Worm (Caenorhabditis elegans) whole organism, L1 larva: ENCODE measurements around the gene rps-4.
A peak's percentile ranks its signal among the peaks of the same experiment; 100 is the strongest.

Experiments
- C04F5.9 ChIP-seq: sonication (generic microtip); optimal IDR thresholded peaks from 2 replicates; lab custom pipeline; 2016; ENCODE audit warnings: missing genetic modification characterization, missing compliant biosample characterization
- C16A3.4 ChIP-seq: fragments of 150-350 bp; optimal IDR thresholded peaks from 2 replicates; lab custom pipeline; 2014; ENCODE audit warnings: missing biosample characterization, missing genetic modification characterization
- Y116A8C.19 ChIP-seq: sonication (generic microtip); optimal IDR thresholded peaks from 2 replicates; lab custom pipeline; 2016; ENCODE audit warnings: missing compliant biosample characterization, missing genetic modification characterization, borderline replicate concordance
- ceh-8 ChIP-seq: fragments of 200-800 bp; sonication (Bioruptor generic); optimal IDR thresholded peaks from 2 replicates; lab custom pipeline; 2018; ENCODE audit warnings: mild to moderate bottlenecking, missing genetic modification characterization, moderate library complexity, missing compliant biosample characterization
- ceh-82 ChIP-seq, 3 experiments: fragments of 150-350 bp in 1 of 3; sonication (generic microtip) in 2 of 3; optimal IDR thresholded peaks; 2 replicates each; lab custom pipeline; 2014 to 2017; ENCODE audit warnings: missing biosample characterization in 3 of 3, missing genetic modification characterization in 3 of 3
- dpl-1 ChIP-seq, 3 experiments: fragments of 150-350 bp in 2 of 3; sonication (generic microtip) in 1 of 3; optimal IDR thresholded peaks; 2 replicates each; lab custom pipeline; 2014 to 2017; ENCODE audit warnings: missing biosample characterization in 3 of 3, missing genetic modification characterization in 3 of 3, missing genetic modification reagents in 3 of 3
- dsc-1 ChIP-seq: sonication (generic microtip); optimal IDR thresholded peaks from 2 replicates; lab custom pipeline; 2016; ENCODE audit warnings: mild to moderate bottlenecking, missing genetic modification characterization, missing compliant biosample characterization
- efl-1 ChIP-seq, 4 experiments: fragments of 150-350 bp; optimal IDR thresholded peaks in 3 of 4; peaks in 1 of 4; 1 replicate in 1 of 4; 2 replicates in 3 of 4; lab custom pipeline; 2014; ENCODE audit warnings: missing biosample characterization in 2 of 4, missing genetic modification characterization in 2 of 4, missing genetic modification reagents in 2 of 4
- elt-3 ChIP-seq, 6 experiments: fragments of 150-350 bp in 1 of 6; sonication (generic microtip); optimal IDR thresholded peaks; 2 replicates each; lab custom pipeline; 2017 to 2018; ENCODE audit warnings: missing biosample characterization in 6 of 6, missing genetic modification characterization in 6 of 6, inconsistent platforms in 1 of 6
- ets-5 ChIP-seq: fragments of 200-800 bp; sonication (Bioruptor generic); IDR thresholded peaks from 2 replicates; pipeline ENCODE4 v1.3.6; 2022; ENCODE audit warnings: missing genetic modification characterization, missing compliant biosample characterization
- fkh-4 ChIP-seq: sonication (generic microtip); optimal IDR thresholded peaks from 2 replicates; lab custom pipeline; 2016; ENCODE audit warnings: missing compliant biosample characterization, missing genetic modification characterization, borderline replicate concordance
- fkh-8 ChIP-seq: sonication (generic microtip); optimal IDR thresholded peaks from 2 replicates; lab custom pipeline; 2016; ENCODE audit warnings: mild to moderate bottlenecking, missing genetic modification characterization, missing compliant biosample characterization
- hlh-4 ChIP-seq: sonication (generic microtip); optimal IDR thresholded peaks from 2 replicates; lab custom pipeline; 2016; ENCODE audit warnings: mild to moderate bottlenecking, missing genetic modification characterization, missing compliant biosample characterization
- hpl-2 ChIP-seq: fragments of 150-350 bp; optimal IDR thresholded peaks from 2 replicates; lab custom pipeline; 2014; ENCODE audit warnings: missing biosample characterization, missing genetic modification reagents, missing genetic modification characterization
- irx-1 ChIP-seq: sonication (generic microtip); optimal IDR thresholded peaks from 2 replicates; lab custom pipeline; 2016; ENCODE audit warnings: missing genetic modification characterization, missing compliant biosample characterization
- lin-14 ChIP-seq: fragments of 200-800 bp; sonication (Bioruptor generic); optimal IDR thresholded peaks from 2 replicates; lab custom pipeline; 2018; ENCODE audit warnings: mild to moderate bottlenecking, missing genetic modification characterization, moderate library complexity, missing compliant biosample characterization
- lin-35 ChIP-seq, 2 experiments: fragments of 150-350 bp; optimal IDR thresholded peaks; 2 replicates each; lab custom pipeline; 2014; ENCODE audit warnings: missing biosample characterization in 2 of 2, missing genetic modification characterization in 2 of 2, missing genetic modification reagents in 2 of 2
- lin-39 ChIP-seq: fragments of 150-350 bp; optimal IDR thresholded peaks from 2 replicates; lab custom pipeline; 2014; ENCODE audit warnings: missing biosample characterization, missing genetic modification reagents, missing genetic modification characterization
- lsy-2 ChIP-seq, 2 experiments: fragments of 150-350 bp; optimal IDR thresholded peaks; 2 replicates each; lab custom pipeline; 2014; ENCODE audit warnings: missing biosample characterization in 2 of 2, missing genetic modification characterization in 2 of 2
- mep-1 ChIP-seq: fragments of 150-350 bp; optimal IDR thresholded peaks from 2 replicates; lab custom pipeline; 2014; ENCODE audit warnings: missing biosample characterization, missing genetic modification characterization
- nhr-12 ChIP-seq: sonication (generic microtip); optimal IDR thresholded peaks from 2 replicates; lab custom pipeline; 2017; ENCODE audit warnings: missing biosample characterization, missing genetic modification characterization
- nhr-19 ChIP-seq: fragments of 200-800 bp; sonication (Bioruptor generic); conservative IDR thresholded peaks from 2 replicates; pipeline ENCODE4 v1.3.6; 2022; ENCODE audit warnings: missing genetic modification characterization, missing compliant biosample characterization
- nhr-20 ChIP-seq: sonication (generic microtip); optimal IDR thresholded peaks from 2 replicates; lab custom pipeline; 2016; ENCODE audit warnings: mild to moderate bottlenecking, missing genetic modification characterization, missing compliant biosample characterization
- nhr-237 ChIP-seq: fragments of 150-350 bp; optimal IDR thresholded peaks from 2 replicates; lab custom pipeline; 2014; ENCODE audit warnings: missing biosample characterization, missing genetic modification characterization
- nhr-71 ChIP-seq: sonication (generic microtip); optimal IDR thresholded peaks from 2 replicates; lab custom pipeline; 2016; ENCODE audit warnings: mild to moderate bottlenecking, missing genetic modification characterization, moderate library complexity, missing compliant biosample characterization
- nhr-76 ChIP-seq: sonication (generic microtip); optimal IDR thresholded peaks from 2 replicates; lab custom pipeline; 2017; ENCODE audit warnings: missing biosample characterization, missing genetic modification characterization
- nhr-77 ChIP-seq: fragments of 150-350 bp; optimal IDR thresholded peaks from 2 replicates; lab custom pipeline; 2014; ENCODE audit warnings: missing biosample characterization, missing genetic modification characterization
- nhr-90 ChIP-seq: sonication (generic microtip); optimal IDR thresholded peaks from 2 replicates; lab custom pipeline; 2016; ENCODE audit warnings: mild to moderate bottlenecking, missing genetic modification characterization, missing compliant biosample characterization; ENCODE audit not compliant: poor library complexity
- pag-3 ChIP-seq: sonication (generic microtip); optimal IDR thresholded peaks from 2 replicates; lab custom pipeline; 2017; ENCODE audit warnings: missing genetic modification characterization, mild to moderate bottlenecking, missing compliant biosample characterization, antibody characterized with exemption, borderline replicate concordance; ENCODE audit not compliant: insufficient read depth
- rnt-1 ChIP-seq: sonication (generic microtip); optimal IDR thresholded peaks from 2 replicates; lab custom pipeline; 2016; ENCODE audit warnings: mild to moderate bottlenecking, missing genetic modification characterization, moderate library complexity, missing compliant biosample characterization
- snu-23 ChIP-seq: sonication (generic microtip); optimal IDR thresholded peaks from 2 replicates; lab custom pipeline; 2016; ENCODE audit warnings: missing genetic modification characterization, missing compliant biosample characterization
- sptf-1 ChIP-seq: fragments of 150-350 bp; optimal IDR thresholded peaks from 2 replicates; lab custom pipeline; 2014; ENCODE audit warnings: missing biosample characterization, missing genetic modification characterization
- sup-37 ChIP-seq: fragments of 200-800 bp; sonication (Bioruptor generic); optimal IDR thresholded peaks from 2 replicates; lab custom pipeline; 2018; ENCODE audit warnings: mild to moderate bottlenecking, missing genetic modification characterization, missing compliant biosample characterization
- unc-130 ChIP-seq: fragments of 150-350 bp; optimal IDR thresholded peaks from 2 replicates; lab custom pipeline; 2017; ENCODE audit warnings: missing biosample characterization, missing genetic modification characterization, inconsistent platforms
- unc-98 ChIP-seq: fragments of 200-800 bp; sonication (Bioruptor generic); IDR thresholded peaks from 2 replicates; pipeline ENCODE4 v1.3.6; 2022; ENCODE audit warnings: missing genetic modification characterization, missing compliant biosample characterization
- xbp-1 ChIP-seq: sonication (generic microtip); optimal IDR thresholded peaks from 2 replicates; lab custom pipeline; 2016; ENCODE audit warnings: missing genetic modification characterization, missing compliant biosample characterization
- zip-4 ChIP-seq: fragments of 200-800 bp; sonication (Bioruptor generic); optimal IDR thresholded peaks from 2 replicates; lab custom pipeline; 2018; ENCODE audit warnings: mild to moderate bottlenecking, missing genetic modification characterization, moderate library complexity, missing compliant biosample characterization
- ztf-4 ChIP-seq: fragments of 150-350 bp; optimal IDR thresholded peaks from 2 replicates; lab custom pipeline; 2014; ENCODE audit warnings: missing biosample characterization, missing genetic modification characterization

Gene rps-4

DNA sequence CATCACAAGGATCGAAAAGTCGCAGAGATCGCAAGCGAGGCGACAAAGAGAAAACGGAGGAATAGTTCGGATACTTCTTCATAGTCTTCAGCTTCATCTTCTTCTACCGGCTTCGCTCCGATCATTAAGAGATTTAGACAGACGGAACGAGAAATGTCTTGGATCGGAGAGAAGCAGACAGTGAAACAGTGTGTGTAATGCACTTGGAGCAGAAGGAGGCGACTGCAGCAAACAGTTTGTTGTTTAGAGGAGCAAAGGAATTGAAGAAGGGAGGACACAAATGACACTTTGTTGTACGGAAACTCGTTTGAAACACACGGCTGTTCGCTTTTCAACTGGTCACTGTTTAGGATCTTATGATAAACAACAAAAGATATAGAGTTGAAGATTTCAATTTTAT lies 14.9 kb upstream of the rps-4 start (continued):
- no peak for TF ChIP-seq sptf-1 (tag; lab: Kevin White, UChicago)
- TF ChIP-seq dsc-1 (tag; lab: Kevin White, UChicago) = no peak
- TF ChIP-seq sup-37 = no peak
- no peak for TF ChIP-seq C16A3.4 (tag; lab: Kevin White, UChicago)
- TF ChIP-seq rnt-1 (tag; lab: Kevin White, UChicago) = peak; percentile 70
- TF ChIP-seq C04F5.9 = no peak

DNA sequence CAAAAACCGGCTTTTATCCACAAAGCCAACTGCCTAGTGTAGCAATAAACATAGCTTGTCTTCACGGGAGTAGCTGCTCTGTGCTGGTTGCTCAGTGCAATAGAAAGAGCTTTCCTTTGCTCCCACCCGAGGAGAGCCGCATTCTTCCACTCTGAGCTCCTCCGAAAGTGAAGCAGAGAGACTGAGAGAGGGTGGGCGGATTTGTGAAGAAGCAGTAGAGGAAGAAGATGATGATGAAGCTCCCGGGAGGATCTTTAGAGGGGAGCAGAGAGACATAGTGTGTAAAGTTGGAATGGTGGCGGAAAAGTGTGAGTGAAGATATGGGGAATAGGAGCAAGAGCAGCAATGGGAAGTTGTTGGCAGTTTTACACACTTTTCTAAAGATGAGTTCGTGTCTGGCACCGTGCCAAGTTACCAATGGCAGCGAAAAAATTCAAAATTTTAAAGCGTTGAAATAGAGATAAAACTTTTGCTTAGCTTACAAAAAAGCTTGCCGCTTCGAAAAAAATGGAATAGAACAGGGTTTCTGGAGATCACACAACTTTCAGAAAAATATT lies 14.1 kb upstream of the rps-4 start, which contains the start of gene ZC477.4:
Gene ZC477.4, minus strand, starts transcription at position 276 of the 557 bp plus-strand sequence.
- TF ChIP-seq dsc-1 (tag; lab: Kevin White, UChicago) (peak; percentile 59), pag-3 (tag; lab: Kevin White, UChicago) (peak; percentile 90), mep-1 (tag; lab: Kevin White, UChicago) (no peak), nhr-71 (tag; lab: Kevin White, UChicago) (peak; percentile 59), nhr-19 (GFP tag; lab: Robert Waterston, UW) (peak; percentile 26; the same call in 1 of the 2 replicates), dpl-1 (GFP tag; optimal IDR thresholded peaks at IDR 0.05; lab: Kevin White, UChicago) (peak in 1 of 3 experiments; percentile 7), nhr-90 (tag; lab: Kevin White, UChicago) (no peak), nhr-237 (tag; lab: Kevin White, UChicago) (no peak), nhr-77 (peak; percentile 4), lsy-2 (tag; optimal IDR thresholded peaks at IDR 0.05; lab: Kevin White, UChicago) (peak; percentile 16 to 17), Y116A8C.19 (tag; lab: Kevin White, UChicago) (no peak), nhr-20 (tag; lab: Kevin White, UChicago) (peak; percentile 32), rnt-1 (tag; lab: Kevin White, UChicago) (peak; percentile 58), hpl-2 (no peak), ceh-82 (tag; optimal IDR thresholded peaks at IDR 0.05; lab: Kevin White, UChicago) (no peak), ceh-8 (no peak), lin-14 (peak; percentile 74), snu-23 (GFP tag; lab: Kevin White, UChicago) (peak; percentile 37), elt-3 (tag; optimal IDR thresholded peaks at IDR 0.05; lab: Kevin White, UChicago) (no peak), unc-130 (tag; lab: Kevin White, UChicago) (peak; percentile 25), ets-5 (no peak)

DNA sequence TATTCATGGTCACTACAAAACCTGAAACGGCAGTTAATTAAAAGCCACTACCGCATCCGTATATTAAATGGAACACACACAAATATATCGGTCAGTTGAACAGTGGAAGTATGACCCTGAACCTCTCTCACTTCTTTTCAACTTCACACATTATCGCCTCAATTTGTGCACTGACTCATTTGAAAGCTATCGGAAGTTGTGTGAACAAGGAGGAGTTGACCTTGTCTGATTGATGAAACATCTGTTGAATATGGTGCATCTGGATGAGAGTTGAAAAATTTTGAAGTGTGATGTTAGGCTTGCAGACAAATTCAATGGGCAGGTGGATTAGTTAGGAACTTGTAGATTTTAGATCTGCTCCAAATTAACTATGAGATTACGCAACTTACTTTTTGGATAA lies 13.0 kb upstream of the rps-4 start:
- TF ChIP-seq lin-35 (GFP tag; optimal IDR thresholded peaks at IDR 0.05; lab: Kevin White, UChicago) (no peak), zip-4 (GFP tag; lab: Kevin White, UChicago) (no peak), unc-98 (GFP tag; lab: Robert Waterston, UW) (no peak), efl-1 (optimal IDR thresholded peaks at IDR 0.05; lab: Kevin White, UChicago) (no peak), efl-1 (GFP tag; optimal IDR thresholded peaks at IDR 0.05 in 1 of 2; lab: Kevin White, UChicago) (no peak), ztf-4 (no peak), xbp-1 (no peak), nhr-71 (tag; lab: Kevin White, UChicago) (no peak), irx-1 (tag; lab: Kevin White, UChicago) (no peak), nhr-12 (tag; lab: Kevin White, UChicago) (no peak), nhr-76 (tag; lab: Kevin White, UChicago) (no peak), hlh-4 (tag; lab: Kevin White, UChicago) (no peak), lin-39 (tag; lab: Kevin White, UChicago) (no peak), fkh-4 (tag; lab: Kevin White, UChicago) (no peak), fkh-8 (tag; lab: Kevin White, UChicago) (no peak)
- TF ChIP-seq, all 84 proteins: peak for 0
